Worm (Caenorhabditis elegans): ENCODE measurements around the gene apy-1.

apy-1 gene

ce11 chrX:7522595-7522994 lies 46.9 kb downstream of the apy-1 start:
- peak; percentile 88 for TF ChIP-seq hlh-1 (tag; optimal IDR thresholded peaks at IDR 0.05)
- TF ChIP-seq ham-2 (GFP tag; optimal IDR thresholded peaks at IDR 0.05) = no peak

ce11 chrX:7519569-7519968 lies 50.0 kb downstream of the apy-1 start, which contains the start of gene chts-1:
TSS of gene chts-1 (minus strand) at chrX:7519669.
- TF ChIP-seq elt-3 (tag; optimal IDR thresholded peaks at IDR 0.05) = no peak
- TF ChIP-seq zip-8 (tag; optimal IDR thresholded peaks at IDR 0.05) = no peak
- no peak for TF ChIP-seq ces-1 (GFP tag; optimal IDR thresholded peaks at IDR 0.05)
- TF ChIP-seq nhr-237 (tag; optimal IDR thresholded peaks at IDR 0.05) = no peak
- TF ChIP-seq mep-1 (tag; optimal IDR thresholded peaks at IDR 0.05) = no peak
- TF ChIP-seq ceh-39 (tag; optimal IDR thresholded peaks at IDR 0.05) = no peak
- no peak for TF ChIP-seq ham-2 (GFP tag; optimal IDR thresholded peaks at IDR 0.05)
- no peak for TF ChIP-seq bed-3 (GFP tag; optimal IDR thresholded peaks at IDR 0.05)
- no peak for TF ChIP-seq blmp-1 (tag; optimal IDR thresholded peaks at IDR 0.05)
- no peak for TF ChIP-seq cnd-1 (tag; optimal IDR thresholded peaks at IDR 0.05)
- TF ChIP-seq snpc-4 (tag; optimal IDR thresholded peaks at IDR 0.05) = no peak
- TF ChIP-seq unc-39 (tag; optimal IDR thresholded peaks at IDR 0.05) = no peak
- no peak for TF ChIP-seq M03D4.4 (tag; optimal IDR thresholded peaks at IDR 0.05)
- no peak for TF ChIP-seq mab-5 (tag; optimal IDR thresholded peaks at IDR 0.05)
- TF ChIP-seq pha-4 (tag; optimal IDR thresholded peaks at IDR 0.05) = no peak
- no peak for TF ChIP-seq nhr-12 (tag; optimal IDR thresholded peaks at IDR 0.05)
- TF ChIP-seq lsy-2 (tag; optimal IDR thresholded peaks at IDR 0.05) = no peak
- TF ChIP-seq lin-13 (tag; optimal IDR thresholded peaks at IDR 0.05) = no peak
- no peak for TF ChIP-seq nhr-76 (tag; optimal IDR thresholded peaks at IDR 0.05)
